Fruit fly (Drosophila melanogaster): ENCODE results near the gene yata.

- no peak for TF ChIP-seq CG8478 (optimal IDR thresholded peaks at IDR 0.05)
- no peak for TF ChIP-seq CTCF (optimal IDR thresholded peaks at IDR 0.05)
These were observed 45.3 kb downstream of the yata start, which contains the start of gene sro for dm6 chr3R:29794161-29794882.

Measured in S2 (cell line).